Worm (Caenorhabditis elegans) whole organism, late embryonic: Measurements from ENCODE around the gene F44G4.1.

Source experiments
- K09A11.1 ChIP-seq: sonication (generic microtip); optimal IDR thresholded peaks from 2 replicates; lab custom pipeline; 2017; ENCODE audit warnings: antibody characterized with exemption, mild to moderate bottlenecking, missing genetic modification characterization, missing compliant biosample characterization; ENCODE audit not compliant: insufficient read depth
- Y22D7AL.16 ChIP-seq: sonication (generic microtip); optimal IDR thresholded peaks from 2 replicates; lab custom pipeline; 2016; ENCODE audit warnings: missing genetic modification characterization, missing compliant biosample characterization
- ama-1 ChIP-seq: fragments of 150-350 bp; optimal IDR thresholded peaks from 2 replicates; lab custom pipeline; 2014
- eyg-1 ChIP-seq: sonication (generic microtip); optimal IDR thresholded peaks from 2 replicates; lab custom pipeline; 2016; ENCODE audit warnings: missing genotype, missing genetic modification characterization, missing compliant biosample characterization
- fkh-10 ChIP-seq: fragments of 150-350 bp; optimal IDR thresholded peaks from 2 replicates; lab custom pipeline; 2014; ENCODE audit warnings: missing biosample characterization, missing genetic modification reagents, missing genetic modification characterization
- lim-6 ChIP-seq: sonication (generic microtip); optimal IDR thresholded peaks from 2 replicates; lab custom pipeline; 2016; ENCODE audit warnings: missing genetic modification characterization, missing compliant biosample characterization
- nfya-1 ChIP-seq: sonication (generic microtip); optimal IDR thresholded peaks from 2 replicates; lab custom pipeline; 2017; ENCODE audit warnings: missing genetic modification characterization, mild to moderate bottlenecking, missing compliant biosample characterization, antibody characterized with exemption, moderate library complexity
- odd-2 ChIP-seq: sonication (generic microtip); optimal IDR thresholded peaks from 2 replicates; lab custom pipeline; 2017; ENCODE audit warnings: antibody characterized with exemption, mild to moderate bottlenecking, missing genetic modification characterization, missing compliant biosample characterization
- pha-4 ChIP-seq: fragments of 150-350 bp; optimal IDR thresholded peaks from 2 replicates; lab custom pipeline; 2018; ENCODE audit warnings: missing biosample characterization, missing genetic modification reagents, missing genetic modification characterization
- sox-4 ChIP-seq: sonication (generic microtip); optimal IDR thresholded peaks from 2 replicates; lab custom pipeline; 2017; ENCODE audit warnings: mild to moderate bottlenecking, missing genetic modification characterization, inconsistent platforms, missing compliant biosample characterization
- tbx-2 ChIP-seq: sonication (generic microtip); optimal IDR thresholded peaks from 2 replicates; lab custom pipeline; 2016; ENCODE audit warnings: missing genetic modification characterization, missing compliant biosample characterization

DNA sequence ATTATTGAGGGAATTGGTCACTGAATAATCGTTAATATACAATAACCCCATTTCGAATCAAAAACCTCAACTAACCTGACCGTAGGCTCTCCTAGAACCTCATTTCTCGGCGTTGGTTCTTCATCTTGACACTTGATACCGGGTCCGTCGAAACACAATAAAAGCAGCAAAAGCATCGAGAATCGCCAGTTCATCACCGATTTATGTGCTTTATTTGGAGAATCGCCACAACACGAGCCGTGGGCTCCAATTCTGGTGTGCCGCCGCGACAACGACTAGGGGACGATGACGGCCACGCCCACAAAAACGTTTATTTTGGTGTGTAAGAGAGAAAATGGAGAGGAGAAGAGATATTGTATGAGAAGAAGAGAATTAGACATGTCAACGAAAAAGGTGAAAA, 47.0 kb upstream of the F44G4.1 start, which contains the start of gene cutl-15:
- TF ChIP-seq fkh-10 (GFP tag; lab: Kevin White, UChicago) (no peak), tbx-2 (tag; lab: Kevin White, UChicago) (no peak), nfya-1 (tag; lab: Kevin White, UChicago) (no peak), Y22D7AL.16 (tag; lab: Kevin White, UChicago) (no peak), odd-2 (no peak), eyg-1 (tag; lab: Kevin White, UChicago) (no peak), pha-4 (tag; lab: Kevin White, UChicago) (no peak), lim-6 (tag; lab: Kevin White, UChicago) (no peak), ama-1 (no peak), sox-4 (tag; lab: Kevin White, UChicago) (no peak), K09A11.1 (tag; lab: Kevin White, UChicago) (no peak)
